Fruit fly (Drosophila melanogaster): ENCODE results near the gene Sec5.
A peak's percentile ranks its signal among the peaks of the same experiment; 100 is the strongest.

Sec5 gene

dm6 chr2L:3457007-3457406, at the start of gene Sec5, which contains the start of gene Cog3:
Sec5 (plus strand) TSS chr2L:3457302.
Cog3 (minus strand) TSS chr2L:3457064.
- no peak for TF ChIP-seq noc (tag; optimal IDR thresholded peaks at IDR 0.05)

dm6 chr2L:3407722-3408121, 49.4 kb upstream of the Sec5 start:
- no peak for TF ChIP-seq noc (tag; optimal IDR thresholded peaks at IDR 0.05)

dm6 chr2L:3410260-3410659, 46.8 kb upstream of the Sec5 start, which contains the start of gene CG8840:
CG8840 (plus strand) TSS chr2L:3410560.
- no peak for TF ChIP-seq noc (tag; optimal IDR thresholded peaks at IDR 0.05)

- TF ChIP-seq noc (tag; optimal IDR thresholded peaks at IDR 0.05): peak; percentile 2
These were observed 40.4 kb upstream of the Sec5 start, which contains the start of gene CG31952 for dm6 chr2L:3416527-3417304. CG31952 (plus strand) TSS chr2L:3416693.

- TF ChIP-seq noc (tag; optimal IDR thresholded peaks at IDR 0.05): no peak
These were observed 39.5 kb upstream of the Sec5 start for dm6 chr2L:3417613-3418012.

- TF ChIP-seq noc (tag; optimal IDR thresholded peaks at IDR 0.05): no peak
These were observed 34.3 kb upstream of the Sec5 start for dm6 chr2L:3422753-3423152.

- no peak for TF ChIP-seq noc (tag; optimal IDR thresholded peaks at IDR 0.05)
These were observed 31.2 kb upstream of the Sec5 start for dm6 chr2L:3425947-3426346.

dm6 chr2L:3426669-3427232, 30.4 kb upstream of the Sec5 start, which contains the start of gene Pgant2:
Pgant2 (minus strand) TSS chr2L:3426719.
- no peak for TF ChIP-seq noc (tag; optimal IDR thresholded peaks at IDR 0.05)

dm6 chr2L:3428419-3429097, 28.5 kb upstream of the Sec5 start:
- TF ChIP-seq noc (tag; optimal IDR thresholded peaks at IDR 0.05): no peak

dm6 chr2L:3435086-3435485, 22.0 kb upstream of the Sec5 start:
- no peak for TF ChIP-seq noc (tag; optimal IDR thresholded peaks at IDR 0.05)

dm6 chr2L:3436347-3436746, 20.8 kb upstream of the Sec5 start:
- TF ChIP-seq noc (tag; optimal IDR thresholded peaks at IDR 0.05): no peak

- TF ChIP-seq noc (tag; optimal IDR thresholded peaks at IDR 0.05): no peak
These were observed 20.0 kb upstream of the Sec5 start for dm6 chr2L:3437068-3437467.

dm6 chr2L:3438078-3438477, 19.0 kb upstream of the Sec5 start:
- TF ChIP-seq noc (tag; optimal IDR thresholded peaks at IDR 0.05): no peak

- no peak for TF ChIP-seq noc (tag; optimal IDR thresholded peaks at IDR 0.05)
These were observed 17.6 kb upstream of the Sec5 start for dm6 chr2L:3439502-3439901.

dm6 chr2L:3440322-3440721, 16.8 kb upstream of the Sec5 start:
- TF ChIP-seq noc (tag; optimal IDR thresholded peaks at IDR 0.05): no peak

- no peak for TF ChIP-seq noc (tag; optimal IDR thresholded peaks at IDR 0.05)
These were observed 15.9 kb upstream of the Sec5 start for dm6 chr2L:3441158-3441557.

- TF ChIP-seq noc (tag; optimal IDR thresholded peaks at IDR 0.05): no peak
These were observed 15.4 kb upstream of the Sec5 start for dm6 chr2L:3441673-3442072.

Data from whole organism, larva.